Worm (Caenorhabditis elegans) whole organism, mixed stage, embryonic: Measurements from ENCODE around the gene faah-2.

ENCODE experiments used
- bed-3 ChIP-seq: fragments of 200-800 bp; sonication (Bioruptor generic); optimal IDR thresholded peaks from 3 replicates; lab custom pipeline; 2018; ENCODE audit warnings: mild to moderate bottlenecking, missing genetic modification characterization, moderate library complexity, missing compliant biosample characterization
- ceh-39 ChIP-seq: fragments of 150-350 bp; optimal IDR thresholded peaks from 2 replicates; lab custom pipeline; 2014; ENCODE audit warnings: missing biosample characterization, missing genetic modification characterization
- elt-1 ChIP-seq: sonication (generic microtip); optimal IDR thresholded peaks from 2 replicates; lab custom pipeline; 2017; ENCODE audit warnings: missing genetic modification characterization, mild to moderate bottlenecking, missing compliant biosample characterization, antibody characterized with exemption, moderate library complexity, borderline replicate concordance; ENCODE audit not compliant: insufficient read depth
- elt-3 ChIP-seq: fragments of 150-350 bp; optimal IDR thresholded peaks from 2 replicates; lab custom pipeline; 2014; ENCODE audit warnings: missing biosample characterization, missing genetic modification characterization
- lsy-2 ChIP-seq: fragments of 150-350 bp; optimal IDR thresholded peaks from 2 replicates; lab custom pipeline; 2014; ENCODE audit warnings: missing biosample characterization, missing genetic modification characterization
- mls-2 ChIP-seq: sonication (generic microtip); optimal IDR thresholded peaks from 2 replicates; lab custom pipeline; 2016; ENCODE audit warnings: mild to moderate bottlenecking, missing genetic modification characterization, moderate library complexity, missing compliant biosample characterization
- nhr-76 ChIP-seq: sonication (generic microtip); optimal IDR thresholded peaks from 2 replicates; lab custom pipeline; 2017; ENCODE audit warnings: missing biosample characterization, missing genetic modification characterization
- unc-62 ChIP-seq: fragments of 150-350 bp; optimal IDR thresholded peaks from 2 replicates; lab custom pipeline; 2014; ENCODE audit warnings: missing biosample characterization, missing genetic modification reagents, missing genetic modification characterization
- ztf-11 ChIP-seq: fragments of 150-350 bp; optimal IDR thresholded peaks from 2 replicates; lab custom pipeline; 2014; ENCODE audit warnings: missing biosample characterization, missing genetic modification characterization

DNA sequence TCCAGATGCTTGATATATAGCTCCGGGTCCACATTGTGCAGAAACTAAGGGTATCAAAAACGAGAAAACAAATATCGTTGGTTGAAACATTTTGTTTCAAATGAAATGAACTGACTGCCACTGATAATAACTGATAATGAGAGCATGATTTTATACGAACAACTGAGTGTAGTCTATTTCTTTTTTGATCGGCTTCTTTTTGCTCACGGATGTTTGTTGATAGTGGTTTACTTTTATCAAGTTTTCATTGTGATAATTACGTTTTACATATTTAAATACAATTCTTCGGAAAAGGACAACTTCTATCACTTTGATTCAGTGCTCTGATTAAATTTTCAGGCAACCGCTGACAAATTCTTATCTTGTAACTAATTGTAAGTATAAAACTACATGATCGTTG is 11.4 kb downstream of the faah-2 start, which contains the start of gene clec-51:
- no peak for TF ChIP-seq bed-3 (GFP tag; lab: Kevin White, UChicago)
- TF ChIP-seq elt-1 (tag; lab: Kevin White, UChicago), result no peak
- TF ChIP-seq lsy-2 (tag; lab: Kevin White, UChicago), result no peak
- no peak for TF ChIP-seq elt-3 (tag; lab: Kevin White, UChicago)
- TF ChIP-seq nhr-76, result no peak
- no peak for TF ChIP-seq mls-2 (tag; lab: Kevin White, UChicago)
- TF ChIP-seq ztf-11 (tag; lab: Kevin White, UChicago), result no peak
- TF ChIP-seq ceh-39, result no peak
- TF ChIP-seq unc-62 (GFP tag; lab: Kevin White, UChicago), result no peak
